Worm (Caenorhabditis elegans): ENCODE measurements around the gene T24A6.7.
"Not testable (repeated sequence)": the region's sequence is repeated elsewhere in the genome, so short reads cannot be mapped to it uniquely, and the experiment has no call there.

T24A6.7 gene

ce11 chrV:3555986-3556385 is 30.9 kb downstream of the T24A6.7 start, which contains the start of gene grl-30:
TSS of gene grl-30 (plus strand) at chrV:3556286.
- no peak for TF ChIP-seq dao-5 (tag; optimal IDR thresholded peaks at IDR 0.05)
- no peak for TF ChIP-seq him-1 (tag; optimal IDR thresholded peaks at IDR 0.05)

ce11 chrV:3557422-3557821 is 32.4 kb downstream of the T24A6.7 start, which contains the start of gene grl-31:
TSS of gene grl-31 (minus strand) at chrV:3557778.
- TF ChIP-seq W03F9.2 (tag; optimal IDR thresholded peaks at IDR 0.05): no peak
- no peak for TF ChIP-seq him-1 (tag; optimal IDR thresholded peaks at IDR 0.05)
- TF ChIP-seq dao-5 (tag; optimal IDR thresholded peaks at IDR 0.05): no peak

ce11 chrV:3558744-3559143 is 33.7 kb downstream of the T24A6.7 start, which contains the start of gene T24A6.1:
TSS of gene T24A6.1 (plus strand) at chrV:3559044.
- not testable (repeated sequence) for TF ChIP-seq dao-5, W03F9.2, him-1 (tag; optimal IDR thresholded peaks at IDR 0.05)

ce11 chrV:3562824-3563223 is 37.8 kb downstream of the T24A6.7 start, which contains the start of gene T24A6.16:
TSS of gene T24A6.16 (minus strand) at chrV:3562924.
- TF ChIP-seq W03F9.2, dao-5, him-1 (tag; optimal IDR thresholded peaks at IDR 0.05): not testable (repeated sequence)

- TF ChIP-seq W03F9.2, him-1, dao-5 (tag; optimal IDR thresholded peaks at IDR 0.05): not testable (repeated sequence)
These were observed 39.3 kb downstream of the T24A6.7 start, which contains the start of gene T24A6.17 for ce11 chrV:3564335-3564734. TSS of gene T24A6.17 (minus strand) at chrV:3564435.

- TF ChIP-seq W03F9.2, him-1, dao-5 (tag; optimal IDR thresholded peaks at IDR 0.05): not testable (repeated sequence)
These were observed 45.6 kb downstream of the T24A6.7 start, which contains the start of gene F40C5.2 for ce11 chrV:3570695-3571094. TSS of gene F40C5.2 (plus strand) at chrV:3570995.

ce11 chrV:3572408-3572807 is 47.3 kb downstream of the T24A6.7 start, which contains the start of gene F40C5.1:
TSS of gene F40C5.1 (plus strand) at chrV:3572708.
- not testable (repeated sequence) for TF ChIP-seq dao-5, W03F9.2, him-1 (tag; optimal IDR thresholded peaks at IDR 0.05)

ce11 chrV:3575759-3576158 is 50.7 kb downstream of the T24A6.7 start, which contains the start of gene grl-27:
TSS of gene grl-27 (minus strand) at chrV:3575859.
- TF ChIP-seq W03F9.2 (tag; optimal IDR thresholded peaks at IDR 0.05) (no peak), dao-5 (tag; optimal IDR thresholded peaks at IDR 0.05) (no peak), him-1 (tag; optimal IDR thresholded peaks at IDR 0.05) (no peak)

Data from whole organism, L4/young adult.